Worm (Caenorhabditis elegans): ENCODE measurements around the gene hdl-1.
A peak's percentile ranks its signal among the peaks of the same experiment; 100 is the strongest.

DNA sequence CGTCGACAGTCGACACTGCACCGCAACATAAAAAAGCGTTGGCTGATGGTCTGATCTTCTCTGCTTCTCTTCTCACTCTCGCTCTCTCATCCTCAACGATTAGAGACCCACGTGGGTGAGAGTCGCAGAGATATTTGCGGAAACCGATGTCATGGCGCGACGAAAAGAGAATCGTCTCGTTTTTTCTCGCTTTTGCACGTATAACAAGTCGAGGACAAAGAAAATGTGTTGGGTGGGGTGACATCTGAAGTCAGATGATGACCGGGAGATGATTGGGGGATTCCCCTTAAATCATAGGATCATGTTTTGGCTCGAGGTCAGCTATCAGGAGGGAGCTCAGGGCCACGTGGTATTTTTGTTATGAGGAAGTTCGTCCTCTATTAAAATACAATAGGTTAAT, 6.8 kb upstream of the hdl-1 start:
- TF ChIP-seq R02D3.7 (tag; optimal IDR thresholded peaks at IDR 0.05), result peak; percentile 27
- TF ChIP-seq ceh-82 (tag; optimal IDR thresholded peaks at IDR 0.05), result no peak

Measured in whole organism, L3 larva.